Worm (Caenorhabditis elegans) whole organism, mixed stage, embryonic: ENCODE data around the gene nspg-11.

ENCODE experiments used
- blmp-1 ChIP-seq: fragments of 150-350 bp; optimal IDR thresholded peaks from 2 replicates; lab custom pipeline; 2014; ENCODE audit warnings: missing biosample characterization, missing genetic modification characterization
- ceh-39 ChIP-seq: fragments of 150-350 bp; optimal IDR thresholded peaks from 2 replicates; lab custom pipeline; 2014; ENCODE audit warnings: missing biosample characterization, missing genetic modification characterization
- ceh-43 ChIP-seq: fragments of 200-800 bp; sonication (Bioruptor generic); optimal IDR thresholded peaks from 2 replicates; lab custom pipeline; 2018; ENCODE audit warnings: mild to moderate bottlenecking, missing genetic modification characterization, moderate library complexity, missing compliant biosample characterization
- cnd-1 ChIP-seq: fragments of 200-800 bp; sonication (Bioruptor generic); optimal IDR thresholded peaks from 2 replicates; lab custom pipeline; 2018; ENCODE audit warnings: mild to moderate bottlenecking, missing genetic modification characterization, missing compliant biosample characterization
- elt-1 ChIP-seq: sonication (generic microtip); optimal IDR thresholded peaks from 2 replicates; lab custom pipeline; 2017; ENCODE audit warnings: missing genetic modification characterization, mild to moderate bottlenecking, missing compliant biosample characterization, antibody characterized with exemption, moderate library complexity, borderline replicate concordance; ENCODE audit not compliant: insufficient read depth
- flh-1 ChIP-seq: fragments of 200-800 bp; sonication (Bioruptor generic); optimal IDR thresholded peaks from 2 replicates; lab custom pipeline; 2018; ENCODE audit warnings: mild to moderate bottlenecking, missing genetic modification characterization, moderate library complexity, missing compliant biosample characterization
- ham-2 ChIP-seq: fragments of 200-800 bp; sonication (Bioruptor generic); optimal IDR thresholded peaks from 2 replicates; lab custom pipeline; 2018; ENCODE audit warnings: mild to moderate bottlenecking, missing genetic modification characterization, missing compliant biosample characterization
- hlh-1 ChIP-seq: fragments of 150-350 bp; optimal IDR thresholded peaks from 2 replicates; lab custom pipeline; 2014; ENCODE audit warnings: missing biosample characterization, missing genetic modification reagents, missing genetic modification characterization
- lin-13 ChIP-seq: fragments of 150-350 bp; optimal IDR thresholded peaks from 2 replicates; lab custom pipeline; 2014; ENCODE audit warnings: missing biosample characterization, missing genetic modification characterization
- lin-32 ChIP-seq: fragments of 200-800 bp; sonication (Bioruptor generic); optimal IDR thresholded peaks from 2 replicates; lab custom pipeline; 2018; ENCODE audit warnings: mild to moderate bottlenecking, missing genetic modification characterization, missing compliant biosample characterization
- lsy-2 ChIP-seq: fragments of 150-350 bp; optimal IDR thresholded peaks from 2 replicates; lab custom pipeline; 2014; ENCODE audit warnings: missing biosample characterization, missing genetic modification characterization
- mab-5 ChIP-seq: fragments of 150-350 bp; optimal IDR thresholded peaks from 2 replicates; lab custom pipeline; 2014; ENCODE audit warnings: missing biosample characterization, missing genetic modification characterization
- mls-2 ChIP-seq: sonication (generic microtip); optimal IDR thresholded peaks from 2 replicates; lab custom pipeline; 2016; ENCODE audit warnings: mild to moderate bottlenecking, missing genetic modification characterization, moderate library complexity, missing compliant biosample characterization
- nhr-12 ChIP-seq: fragments of 150-350 bp; optimal IDR thresholded peaks from 2 replicates; lab custom pipeline; 2014; ENCODE audit warnings: missing biosample characterization, missing genetic modification characterization
- nhr-2 ChIP-seq: fragments of 150-350 bp; optimal IDR thresholded peaks from 2 replicates; lab custom pipeline; 2014; ENCODE audit warnings: missing biosample characterization, missing genetic modification characterization
- nhr-237 ChIP-seq: fragments of 150-350 bp; optimal IDR thresholded peaks from 2 replicates; lab custom pipeline; 2014; ENCODE audit warnings: missing biosample characterization, missing genetic modification characterization
- nhr-28 ChIP-seq: fragments of 150-350 bp; optimal IDR thresholded peaks from 2 replicates; lab custom pipeline; 2014; ENCODE audit warnings: missing biosample characterization, missing genetic modification characterization
- nhr-76 ChIP-seq: sonication (generic microtip); optimal IDR thresholded peaks from 2 replicates; lab custom pipeline; 2017; ENCODE audit warnings: missing biosample characterization, missing genetic modification characterization
- pha-4 ChIP-seq: fragments of 150-350 bp; optimal IDR thresholded peaks from 2 replicates; lab custom pipeline; 2018; ENCODE audit warnings: missing biosample characterization, missing genetic modification reagents, missing genetic modification characterization
- snpc-4 ChIP-seq: fragments of 150-350 bp; optimal IDR thresholded peaks from 2 replicates; lab custom pipeline; 2014; ENCODE audit warnings: missing biosample characterization, missing genetic modification characterization
- tbx-8 ChIP-seq: fragments of 200-800 bp; sonication (Bioruptor generic); optimal IDR thresholded peaks from 2 replicates; lab custom pipeline; 2018; ENCODE audit warnings: mild to moderate bottlenecking, missing genetic modification characterization, moderate library complexity, missing compliant biosample characterization
- unc-120 ChIP-seq: sonication (generic microtip); optimal IDR thresholded peaks from 2 replicates; lab custom pipeline; 2017; ENCODE audit warnings: missing genetic modification characterization, missing compliant biosample characterization; ENCODE audit not compliant: poor library complexity, severe bottlenecking
- unc-39 ChIP-seq: fragments of 150-350 bp; optimal IDR thresholded peaks from 2 replicates; lab custom pipeline; 2014; ENCODE audit warnings: missing biosample characterization, missing genetic modification characterization
- unc-62 ChIP-seq: fragments of 150-350 bp; optimal IDR thresholded peaks from 2 replicates; lab custom pipeline; 2014; ENCODE audit warnings: missing biosample characterization, missing genetic modification reagents, missing genetic modification characterization
- zip-8 ChIP-seq: fragments of 150-350 bp; optimal IDR thresholded peaks from 2 replicates; lab custom pipeline; 2014; ENCODE audit warnings: missing biosample characterization, missing genetic modification characterization
- ztf-11 ChIP-seq: fragments of 150-350 bp; optimal IDR thresholded peaks from 2 replicates; lab custom pipeline; 2014; ENCODE audit warnings: missing biosample characterization, missing genetic modification characterization

nspg-11 gene

DNA sequence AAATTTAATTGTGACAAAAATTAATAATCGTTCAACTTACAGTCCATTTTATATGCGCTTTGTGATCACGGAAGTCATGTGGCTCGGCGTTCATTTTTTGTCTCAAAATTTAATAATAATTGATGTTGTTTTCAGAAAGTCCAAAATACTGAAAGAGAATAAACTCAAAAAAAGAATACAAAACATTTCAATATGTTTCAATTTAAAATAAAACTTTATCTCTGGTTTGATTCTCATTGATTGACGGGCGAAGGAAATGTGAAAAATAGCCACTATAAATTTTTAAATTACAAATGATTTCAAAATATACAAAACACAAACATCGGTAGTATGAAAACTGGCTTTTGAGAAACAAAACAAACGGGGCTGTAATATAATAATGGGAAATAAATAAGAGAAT is 15.3 kb upstream of the nspg-11 start, which contains the start of gene T20D3.6:
Gene T20D3.6 (minus strand): TSS at position 101 of the 400 bp plus-strand sequence.
- TF ChIP-seq pha-4 (tag; lab: Kevin White, UChicago) = no peak
- no peak for TF ChIP-seq elt-1 (tag; lab: Kevin White, UChicago)
- no peak for TF ChIP-seq lsy-2
- no peak for TF ChIP-seq nhr-12 (tag; lab: Kevin White, UChicago)

DNA sequence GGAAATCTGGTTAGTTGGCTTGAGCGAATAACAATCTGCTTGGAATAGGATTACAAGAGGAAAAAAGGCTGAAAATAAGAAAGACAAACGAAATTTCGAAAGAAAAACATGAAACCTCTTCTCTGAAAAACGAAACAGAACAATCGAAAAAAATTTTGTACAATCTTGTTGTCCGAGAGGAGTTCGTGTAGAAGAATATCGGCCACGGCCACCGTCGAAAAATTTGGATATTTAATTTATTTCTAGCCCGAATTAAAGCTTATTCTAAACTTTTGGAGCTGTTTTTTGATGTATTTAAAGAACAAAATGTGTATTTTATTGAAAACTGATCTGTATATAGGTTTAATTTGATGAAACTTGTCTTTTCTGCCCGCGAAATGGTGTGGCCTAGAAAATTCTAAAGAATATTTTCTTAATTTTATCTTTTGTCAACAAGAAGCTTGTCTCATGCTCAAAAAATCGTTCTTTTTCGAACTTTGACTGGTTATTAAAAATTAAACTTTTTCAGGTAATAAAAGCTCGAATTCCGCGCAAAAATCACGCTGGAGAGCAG is 12.7 kb upstream of the nspg-11 start, which contains the start of gene T20D3.5:
Gene T20D3.5 (plus strand): TSS at position 503 of the 553 bp plus-strand sequence.
- no peak for TF ChIP-seq ceh-39 (tag; lab: Kevin White, UChicago)
- TF ChIP-seq snpc-4 = no peak
- TF ChIP-seq flh-1 (GFP tag; lab: Kevin White, UChicago) = no peak
- TF ChIP-seq unc-120 (tag; lab: Kevin White, UChicago) = no peak
- no peak for TF ChIP-seq cnd-1
- no peak for TF ChIP-seq blmp-1 (tag; lab: Kevin White, UChicago)
- no peak for TF ChIP-seq lsy-2
- no peak for TF ChIP-seq pha-4 (tag; lab: Kevin White, UChicago)
- no peak for TF ChIP-seq nhr-237 (tag; lab: Kevin White, UChicago)
- TF ChIP-seq unc-62 = no peak
- no peak for TF ChIP-seq zip-8 (tag; lab: Kevin White, UChicago)

- no peak for TF ChIP-seq zip-8 (tag; lab: Kevin White, UChicago)
Observed at ce11 chrIV:9335552-9336251, 11.8 kb upstream of the nspg-11 start, which contains the start of the genes coa-4 and T20D3.14. coa-4 (minus strand) TSS chrIV:9335602. T20D3.14 (minus strand) TSS chrIV:9335909.

- TF ChIP-seq elt-1 (tag; lab: Kevin White, UChicago) (no peak), nhr-2 (tag; lab: Kevin White, UChicago) (no peak), hlh-1 (tag; lab: Kevin White, UChicago) (no peak), tbx-8 (GFP tag; lab: Kevin White, UChicago) (no peak), snpc-4 (no peak), nhr-28 (tag; lab: Kevin White, UChicago) (no peak), mls-2 (tag; lab: Kevin White, UChicago) (no peak), blmp-1 (tag; lab: Kevin White, UChicago) (no peak), nhr-76 (no peak), lin-13 (tag; lab: Kevin White, UChicago) (no peak), unc-120 (tag; lab: Kevin White, UChicago) (no peak), lin-32 (GFP tag; lab: Kevin White, UChicago) (no peak), mab-5 (tag; lab: Kevin White, UChicago) (no peak), unc-39 (tag; lab: Kevin White, UChicago) (no peak)
Observed at ce11 chrIV:9333007-9333406, 9.1 kb upstream of the nspg-11 start.

- no peak for TF ChIP-seq unc-120 (tag; lab: Kevin White, UChicago)
- no peak for TF ChIP-seq nhr-2 (tag; lab: Kevin White, UChicago)
- TF ChIP-seq unc-39 (tag; lab: Kevin White, UChicago) = no peak
- TF ChIP-seq ztf-11 (tag; lab: Kevin White, UChicago) = no peak
- no peak for TF ChIP-seq mls-2 (tag; lab: Kevin White, UChicago)
- TF ChIP-seq blmp-1 (tag; lab: Kevin White, UChicago) = no peak
- TF ChIP-seq cnd-1 = no peak
- TF ChIP-seq pha-4 (tag; lab: Kevin White, UChicago) = no peak
- no peak for TF ChIP-seq ham-2 (GFP tag; lab: Kevin White, UChicago)
- TF ChIP-seq nhr-28 (tag; lab: Kevin White, UChicago) = no peak
- TF ChIP-seq ceh-43 = no peak
Observed at ce11 chrIV:9330755-9331154, 6.9 kb upstream of the nspg-11 start, which contains the start of gene nspg-7.1. nspg-7.1 (minus strand) TSS chrIV:9330855.

DNA sequence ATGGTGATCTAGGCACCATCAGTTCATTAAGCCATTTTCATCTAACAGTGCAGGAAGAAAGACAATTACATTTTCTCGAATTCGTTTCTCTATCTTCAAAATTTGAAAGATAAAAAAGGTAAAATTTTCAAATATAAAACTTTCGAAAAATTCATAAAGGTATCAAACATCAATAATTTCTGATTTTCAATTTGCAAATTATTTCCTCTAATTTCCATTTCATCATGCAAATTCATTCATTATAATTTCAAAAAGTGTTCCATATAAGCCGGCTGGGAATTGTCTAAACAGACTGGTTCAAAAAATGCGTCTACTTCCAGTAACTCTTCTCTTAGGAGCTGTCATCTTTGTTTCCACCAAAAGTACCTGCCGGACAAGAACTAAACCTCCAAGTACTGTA is 3.8 kb upstream of the nspg-11 start, which contains the start of gene clec-183:
Gene clec-183 (plus strand): TSS at position 301 of the 400 bp plus-strand sequence.
- TF ChIP-seq flh-1 (GFP tag; lab: Kevin White, UChicago) = no peak
- no peak for TF ChIP-seq ceh-39 (tag; lab: Kevin White, UChicago)
- no peak for TF ChIP-seq nhr-12 (tag; lab: Kevin White, UChicago)
- no peak for TF ChIP-seq unc-120 (tag; lab: Kevin White, UChicago)
- no peak for TF ChIP-seq mls-2 (tag; lab: Kevin White, UChicago)
- TF ChIP-seq lsy-2 = no peak
- no peak for TF ChIP-seq zip-8 (tag; lab: Kevin White, UChicago)
